Fruit fly (Drosophila melanogaster) whole organism, embryonic: ENCODE measurements around the gene CG2972.

ENCODE experiments used
- CG10321 ChIP-seq: fragments of 200-800 bp; sonication (Bioruptor generic); IDR thresholded peaks from 2 replicates; pipeline ENCODE4 v1.3.6; 2022; ENCODE audit warnings: missing biosample characterization, missing genetic modification characterization
- CG11695 ChIP-seq: fragments of 200-800 bp; sonication (Bioruptor generic); IDR thresholded peaks from 3 replicates; pipeline ENCODE4 v1.3.6; 2022; ENCODE audit warnings: missing biosample characterization, missing genetic modification characterization
- Lpt ChIP-seq: fragments of >200 bp; optimal IDR thresholded peaks from 2 replicates; lab custom pipeline; 2018; ENCODE audit warnings: missing biosample characterization, missing genetic modification characterization
- MBD-R2 ChIP-seq: fragments of 200-800 bp; sonication (Bioruptor generic); IDR thresholded peaks from 2 replicates; pipeline ENCODE4 v1.3.6; 2022; ENCODE audit warnings: missing biosample characterization, missing genetic modification characterization
- ara ChIP-seq: fragments of 200-800 bp; sonication (Bioruptor generic); IDR thresholded peaks from 2 replicates; pipeline ENCODE4 v1.3.6; 2022; ENCODE audit warnings: missing biosample characterization, missing genetic modification characterization
- vnd ChIP-seq: fragments of 200-800 bp; sonication (Bioruptor generic); IDR thresholded peaks from 3 replicates; pipeline ENCODE4 v1.3.6; 2022; ENCODE audit warnings: missing biosample characterization, missing genetic modification characterization; ENCODE audit not compliant: partially characterized antibody

DNA sequence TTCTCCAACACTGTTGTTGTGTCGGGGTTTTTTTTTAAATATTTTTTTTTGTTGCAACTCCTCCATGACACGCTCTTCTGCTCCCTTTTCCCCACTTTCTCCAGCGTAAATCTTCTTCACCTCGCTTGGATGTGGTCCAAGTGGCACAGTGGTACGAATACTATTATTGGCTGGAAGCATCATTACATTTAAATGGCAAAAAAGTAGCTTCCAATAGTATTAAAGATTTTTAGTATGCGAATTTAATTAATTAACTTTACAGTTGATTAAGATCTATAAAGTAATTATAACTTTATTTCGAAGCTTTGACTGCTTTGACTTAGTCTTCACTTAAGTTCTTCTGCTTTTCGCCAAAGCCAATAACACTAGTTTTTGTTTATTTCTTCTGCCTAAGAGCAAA lies 35.4 kb downstream of the CG2972 start:
- no peak for TF ChIP-seq CG11695 (GFP tag; lab: Robert Waterston, UW)
- no peak for TF ChIP-seq ara (GFP tag; lab: Robert Waterston, UW)
- TF ChIP-seq MBD-R2 (GFP tag; lab: Robert Waterston, UW): no peak
- TF ChIP-seq Lpt (GFP tag; lab: Kevin White, UChicago): no peak
- TF ChIP-seq vnd (GFP tag; lab: Robert Waterston, UW): no peak
- TF ChIP-seq CG10321 (GFP tag; lab: Robert Waterston, UW): no peak
